Worm (Caenorhabditis elegans) whole organism, L3 larva: ENCODE data around the gene C35B1.8.

ENCODE experiments used
- R02D3.7 ChIP-seq: fragments of 150-350 bp; optimal IDR thresholded peaks from 2 replicates; lab custom pipeline; 2014; ENCODE audit warnings: missing biosample characterization, missing genetic modification characterization
- ZK546.5 ChIP-seq: sonication (generic microtip); optimal IDR thresholded peaks from 2 replicates; lab custom pipeline; 2017; ENCODE audit warnings: missing biosample characterization, missing genetic modification characterization
- aly-2 ChIP-seq: fragments of 150-350 bp; optimal IDR thresholded peaks from 2 replicates; lab custom pipeline; 2014; ENCODE audit warnings: missing biosample characterization, missing genetic modification characterization
- ama-1 ChIP-seq: fragments of 150-350 bp; optimal IDR thresholded peaks from 2 replicates; lab custom pipeline; 2018
- ceh-16 ChIP-seq: sonication (generic microtip); optimal IDR thresholded peaks from 2 replicates; lab custom pipeline; 2017; ENCODE audit warnings: missing biosample characterization, missing genetic modification characterization
- ceh-28 ChIP-seq: fragments of 150-350 bp; optimal IDR thresholded peaks from 2 replicates; lab custom pipeline; 2014; ENCODE audit warnings: missing biosample characterization, missing genetic modification reagents, missing genetic modification characterization
- ceh-82 ChIP-seq: fragments of 150-350 bp; optimal IDR thresholded peaks from 2 replicates; lab custom pipeline; 2014; ENCODE audit warnings: missing biosample characterization, missing genetic modification characterization
- ceh-9 ChIP-seq: sonication (generic microtip); optimal IDR thresholded peaks from 2 replicates; lab custom pipeline; 2018; ENCODE audit warnings: missing biosample characterization, missing genetic modification characterization
- daf-12 ChIP-seq: fragments of 150-350 bp; optimal IDR thresholded peaks from 2 replicates; lab custom pipeline; 2014; ENCODE audit warnings: missing biosample characterization, missing genetic modification reagents, missing genetic modification characterization
- egl-27 ChIP-seq: sonication (generic microtip); optimal IDR thresholded peaks from 4 replicates; lab custom pipeline; 2017; ENCODE audit warnings: missing biosample characterization, missing genetic modification reagents, missing genetic modification characterization
- egl-5 ChIP-seq: fragments of 150-350 bp; optimal IDR thresholded peaks from 2 replicates; lab custom pipeline; 2017; ENCODE audit warnings: missing biosample characterization, missing genetic modification reagents, missing genetic modification characterization, inconsistent platforms
- elt-1 ChIP-seq: fragments of 150-350 bp; optimal IDR thresholded peaks from 2 replicates; lab custom pipeline; 2014; ENCODE audit warnings: missing biosample characterization, missing genetic modification characterization
- elt-2 ChIP-seq: sonication (generic microtip); optimal IDR thresholded peaks from 2 replicates; lab custom pipeline; 2016; ENCODE audit warnings: missing genetic modification reagents, mild to moderate bottlenecking, missing genetic modification characterization, missing compliant biosample characterization
- elt-3 ChIP-seq, 3 experiments: fragments of 150-350 bp in 1 of 3; sonication (generic microtip) in 2 of 3; optimal IDR thresholded peaks; 2 replicates in 2 of 3; 4 replicates in 1 of 3; lab custom pipeline; 2014 to 2017; ENCODE audit warnings: missing biosample characterization in 3 of 3, missing genetic modification characterization in 3 of 3
- eor-1 ChIP-seq, 2 experiments: fragments of 150-350 bp; optimal IDR thresholded peaks; 2 replicates each; lab custom pipeline; 2014 to 2018; ENCODE audit warnings: missing biosample characterization in 2 of 2, missing genetic modification characterization in 2 of 2
- fkh-10 ChIP-seq: sonication (generic microtip); optimal IDR thresholded peaks from 2 replicates; lab custom pipeline; 2017; ENCODE audit warnings: missing biosample characterization, missing genetic modification reagents, missing genetic modification characterization
- fkh-2 ChIP-seq: fragments of 150-350 bp; optimal IDR thresholded peaks from 2 replicates; lab custom pipeline; 2014; ENCODE audit warnings: missing biosample characterization, missing genetic modification reagents, missing genetic modification characterization
- fos-1 ChIP-seq: fragments of 150-350 bp; optimal IDR thresholded peaks from 2 replicates; lab custom pipeline; 2014; ENCODE audit warnings: missing biosample characterization, missing genetic modification characterization
- hmg-11 ChIP-seq: sonication (generic microtip); optimal IDR thresholded peaks from 2 replicates; lab custom pipeline; 2016; ENCODE audit warnings: missing genetic modification characterization, missing compliant biosample characterization
- jun-1 ChIP-seq: fragments of 150-350 bp; optimal IDR thresholded peaks from 2 replicates; lab custom pipeline; 2014; ENCODE audit warnings: missing biosample characterization, missing genetic modification reagents, missing genetic modification characterization
- lin-15B ChIP-seq: fragments of 150-350 bp; optimal IDR thresholded peaks from 2 replicates; lab custom pipeline; 2014; ENCODE audit warnings: missing biosample characterization, missing genetic modification characterization
- lin-39 ChIP-seq: fragments of 150-350 bp; optimal IDR thresholded peaks from 2 replicates; lab custom pipeline; 2018; ENCODE audit warnings: missing biosample characterization, missing genetic modification reagents, missing genetic modification characterization
- lsy-12 ChIP-seq: sonication (generic microtip); optimal IDR thresholded peaks from 2 replicates; lab custom pipeline; 2016; ENCODE audit warnings: mild to moderate bottlenecking, missing genetic modification characterization, missing compliant biosample characterization
- mdl-1 ChIP-seq: fragments of 150-350 bp; optimal IDR thresholded peaks from 2 replicates; lab custom pipeline; 2014; ENCODE audit warnings: missing biosample characterization, missing genetic modification characterization
- mml-1 ChIP-seq: fragments of 150-350 bp; sonication (generic microtip); optimal IDR thresholded peaks from 3 replicates; lab custom pipeline; 2014; ENCODE audit warnings: missing biosample characterization, missing genetic modification characterization
- nfya-1 ChIP-seq: sonication (generic microtip); optimal IDR thresholded peaks from 2 replicates; lab custom pipeline; 2017; ENCODE audit warnings: missing genetic modification characterization, mild to moderate bottlenecking, missing compliant biosample characterization, antibody characterized with exemption, moderate library complexity; ENCODE audit not compliant: insufficient read depth
- nhr-11 ChIP-seq: fragments of 150-350 bp; optimal IDR thresholded peaks from 2 replicates; lab custom pipeline; 2014; ENCODE audit warnings: missing biosample characterization, missing genetic modification characterization
- nhr-12 ChIP-seq: fragments of 150-350 bp; optimal IDR thresholded peaks from 2 replicates; lab custom pipeline; 2014; ENCODE audit warnings: missing biosample characterization, missing genetic modification characterization
- nhr-23 ChIP-seq: fragments of 150-350 bp; optimal IDR thresholded peaks from 2 replicates; lab custom pipeline; 2014; ENCODE audit warnings: missing biosample characterization, missing genetic modification reagents, missing genetic modification characterization
- nhr-237 ChIP-seq: fragments of 150-350 bp; optimal IDR thresholded peaks from 2 replicates; lab custom pipeline; 2014; ENCODE audit warnings: missing biosample characterization, missing genetic modification characterization
- nhr-25 ChIP-seq: sonication (generic microtip); optimal IDR thresholded peaks from 2 replicates; lab custom pipeline; 2017; ENCODE audit warnings: missing biosample characterization, missing genetic modification characterization
- nhr-28 ChIP-seq: fragments of 150-350 bp; optimal IDR thresholded peaks from 2 replicates; lab custom pipeline; 2014; ENCODE audit warnings: missing biosample characterization, missing genetic modification characterization
- nhr-43 ChIP-seq: sonication (generic microtip); optimal IDR thresholded peaks from 2 replicates; lab custom pipeline; 2016; ENCODE audit warnings: mild to moderate bottlenecking, missing genetic modification characterization, missing compliant biosample characterization; ENCODE audit not compliant: poor library complexity, severe bottlenecking
- nhr-67 ChIP-seq: fragments of 150-350 bp; optimal IDR thresholded peaks from 2 replicates; lab custom pipeline; 2014; ENCODE audit warnings: missing biosample characterization, missing genetic modification characterization
- nhr-76 ChIP-seq: fragments of 150-350 bp; sonication (generic microtip); optimal IDR thresholded peaks from 5 replicates; lab custom pipeline; 2014; ENCODE audit warnings: missing biosample characterization, missing genetic modification characterization
- nhr-77 ChIP-seq: fragments of 150-350 bp; optimal IDR thresholded peaks from 2 replicates; lab custom pipeline; 2014; ENCODE audit warnings: missing biosample characterization, missing genetic modification characterization
- pha-4 ChIP-seq: fragments of 150-350 bp; optimal IDR thresholded peaks from 2 replicates; lab custom pipeline; 2014; ENCODE audit warnings: missing biosample characterization, missing genetic modification reagents, missing genetic modification characterization
- pqm-1 ChIP-seq: fragments of 150-350 bp; optimal IDR thresholded peaks from 2 replicates; lab custom pipeline; 2017; ENCODE audit warnings: missing biosample characterization, missing genetic modification characterization, inconsistent platforms
- sea-2 ChIP-seq: fragments of 150-350 bp; sonication (generic microtip); optimal IDR thresholded peaks from 4 replicates; lab custom pipeline; 2014; ENCODE audit warnings: missing biosample characterization, missing genetic modification reagents, missing genetic modification characterization
- skn-1 ChIP-seq: fragments of 150-350 bp; optimal IDR thresholded peaks from 2 replicates; lab custom pipeline; 2014; ENCODE audit warnings: missing biosample characterization, missing genetic modification characterization
- snpc-4 ChIP-seq: fragments of 150-350 bp; optimal IDR thresholded peaks from 2 replicates; lab custom pipeline; 2014; ENCODE audit warnings: missing biosample characterization, missing genetic modification characterization
- tbx-2 ChIP-seq: sonication (generic microtip); optimal IDR thresholded peaks from 2 replicates; lab custom pipeline; 2016; ENCODE audit warnings: mild to moderate bottlenecking, missing genetic modification characterization, missing compliant biosample characterization
- unc-39 ChIP-seq: sonication (generic microtip); optimal IDR thresholded peaks from 4 replicates; lab custom pipeline; 2017; ENCODE audit warnings: missing biosample characterization, missing genetic modification characterization
- unc-62 ChIP-seq: fragments of 150-350 bp; sonication (generic microtip); optimal IDR thresholded peaks from 4 replicates; lab custom pipeline; 2014; ENCODE audit warnings: missing biosample characterization, missing genetic modification reagents, missing genetic modification characterization
- zag-1 ChIP-seq: fragments of 150-350 bp; optimal IDR thresholded peaks from 2 replicates; lab custom pipeline; 2014; ENCODE audit warnings: missing biosample characterization, missing genetic modification characterization
- ztf-11 ChIP-seq: fragments of 150-350 bp; optimal IDR thresholded peaks from 2 replicates; lab custom pipeline; 2014; ENCODE audit warnings: missing biosample characterization, missing genetic modification characterization
- ztf-4 ChIP-seq: fragments of 150-350 bp; optimal IDR thresholded peaks from 2 replicates; lab custom pipeline; 2014; ENCODE audit warnings: missing biosample characterization, missing genetic modification characterization

C35B1.8 gene

DNA sequence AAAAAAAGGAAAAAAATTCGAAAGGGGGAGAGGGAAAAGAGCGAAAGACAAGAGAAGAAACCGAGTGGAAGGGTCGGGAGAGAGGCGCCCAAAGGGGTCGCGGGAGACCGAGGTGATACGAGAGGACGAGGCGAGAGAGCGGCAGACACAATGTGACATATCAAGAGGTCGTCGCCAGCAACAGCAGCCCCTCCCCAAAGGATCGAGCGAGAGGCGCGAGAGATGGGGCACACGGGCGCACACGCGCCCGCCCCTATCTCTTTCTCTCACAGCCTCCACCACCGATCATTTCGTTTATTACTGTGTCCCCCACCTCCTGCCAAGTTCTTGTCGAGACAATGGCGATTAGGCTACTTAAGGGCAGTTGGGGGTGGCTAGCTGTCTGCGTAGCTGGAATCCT is 50.6 kb downstream of the C35B1.8 start:
- TF ChIP-seq pqm-1 (tag; lab: Kevin White, UChicago) (peak; percentile 22), zag-1 (no peak), fos-1 (tag; lab: Kevin White, UChicago) (no peak), ama-1 (lab: Kevin White, UChicago) (peak; percentile 26), nhr-23 (tag; lab: Kevin White, UChicago) (peak; percentile 55), fkh-2 (tag; lab: Kevin White, UChicago) (no peak), R02D3.7 (no peak), nhr-25 (tag; lab: Kevin White, UChicago) (peak; percentile 89), nhr-28 (no peak), egl-27 (tag; lab: Kevin White, UChicago) (peak; percentile 59), nhr-76 (tag; lab: Kevin White, UChicago) (no peak), nhr-67 (tag; lab: Kevin White, UChicago) (no peak), elt-3 (tag; optimal IDR thresholded peaks at IDR 0.05; lab: Kevin White, UChicago) (no peak), nfya-1 (tag; lab: Kevin White, UChicago) (peak; percentile 54), ceh-28 (tag; lab: Kevin White, UChicago) (no peak), lin-39 (tag; lab: Kevin White, UChicago) (peak; percentile 91), skn-1 (tag; lab: Kevin White, UChicago) (peak; percentile 78), eor-1 (tag; optimal IDR thresholded peaks at IDR 0.05; lab: Kevin White, UChicago) (no peak), ceh-9 (tag; lab: Kevin White, UChicago) (no peak), unc-62 (GFP tag; lab: Kevin White, UChicago) (no peak), lsy-12 (tag; lab: Kevin White, UChicago) (no peak), ztf-4 (tag; lab: Kevin White, UChicago) (no peak), nhr-12 (no peak), ZK546.5 (tag; lab: Kevin White, UChicago) (no peak), aly-2 (tag; lab: Kevin White, UChicago) (no peak), nhr-77 (no peak), fkh-10 (no peak), snpc-4 (tag; lab: Kevin White, UChicago) (peak; percentile 62), ceh-82 (no peak), mml-1 (tag; lab: Kevin White, UChicago) (no peak), lin-15B (peak; percentile 3), daf-12 (no peak), nhr-11 (no peak), nhr-237 (tag; lab: Kevin White, UChicago) (no peak), elt-2 (peak; percentile 84), pha-4 (tag; lab: Kevin White, UChicago) (peak; percentile 77), egl-5 (no peak), sea-2 (GFP tag; lab: Kevin White, UChicago) (no peak), tbx-2 (tag; lab: Kevin White, UChicago) (peak; percentile 26), elt-1 (tag; lab: Kevin White, UChicago) (peak; percentile 17), unc-39 (no peak), mdl-1 (peak; percentile 40), ztf-11 (tag; lab: Kevin White, UChicago) (no peak), hmg-11 (tag; lab: Kevin White, UChicago) (peak; percentile 47), jun-1 (peak; percentile 54), nhr-43 (peak; percentile 41), ceh-16 (tag; lab: Kevin White, UChicago) (no peak)
